Fruit fly (Drosophila melanogaster): Measurements from ENCODE around the gene MICU1.

MICU1 gene

DNA sequence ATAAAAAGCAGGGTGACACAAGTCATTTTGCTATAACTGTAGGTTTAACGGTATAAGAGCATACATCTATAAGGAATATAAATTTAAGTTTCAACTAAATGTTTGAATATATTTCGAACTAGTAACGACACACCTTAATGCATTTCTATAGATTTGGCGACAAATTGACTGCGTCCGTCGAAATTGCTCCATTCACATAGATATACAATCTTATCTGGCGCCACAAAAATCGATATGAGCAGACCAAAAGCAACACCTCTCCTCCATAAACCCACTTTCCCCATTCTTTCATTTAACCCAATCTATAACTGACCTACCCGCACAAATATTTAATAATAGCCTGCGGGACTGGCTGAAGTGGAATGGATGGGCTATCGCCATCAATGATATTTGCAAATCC, 16.6 kb downstream of the MICU1 start (continued):
- TF ChIP-seq CG4318 (GFP tag; optimal IDR thresholded peaks at IDR 0.05) (no peak), CG11762 (GFP tag; optimal IDR thresholded peaks at IDR 0.05; ENCODE audit: insufficient read depth) (no peak), CG10631 (GFP tag; optimal IDR thresholded peaks at IDR 0.05) (no peak), Smox (GFP tag; optimal IDR thresholded peaks at IDR 0.05) (peak; percentile 0), eg (GFP tag; IDR thresholded peaks at IDR 0.05) (no peak), fkh (GFP tag; optimal IDR thresholded peaks at IDR 0.05) (no peak), CG6163 (GFP tag; IDR thresholded peaks at IDR 0.05) (0 out of 3 replicates have a peak, but pooled peaks have one; percentile 34), vri (GFP tag; optimal IDR thresholded peaks at IDR 0.05) (peak; percentile 39), net (GFP tag; optimal IDR thresholded peaks at IDR 0.05) (no peak)

DNA sequence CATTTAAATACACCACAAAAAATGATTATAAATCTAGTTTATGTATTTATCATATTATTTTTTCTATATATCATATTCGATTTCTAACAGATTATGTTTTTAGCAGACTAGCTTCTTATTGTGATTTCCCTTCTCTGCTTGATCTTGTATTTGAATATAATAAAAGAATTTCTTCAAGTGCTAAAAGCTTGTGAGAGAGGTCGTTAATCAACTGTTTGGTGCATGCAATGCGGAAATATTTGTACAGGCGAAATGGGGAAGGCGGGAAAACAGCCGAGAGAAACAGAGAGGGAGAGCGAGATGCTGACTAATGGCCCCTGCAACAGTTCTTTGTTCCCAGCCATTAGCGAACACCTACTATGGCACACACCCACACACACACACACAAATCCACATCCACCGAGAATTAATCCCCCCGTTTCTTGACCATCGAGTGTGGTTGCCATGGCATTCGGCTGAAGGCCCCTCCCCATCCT, 17.6 kb downstream of the MICU1 start:
- peak; percentile 52 for TF ChIP-seq Hr4 (GFP tag; optimal IDR thresholded peaks at IDR 0.05)
- TF ChIP-seq CG4318 (GFP tag; optimal IDR thresholded peaks at IDR 0.05): no peak
- peak; percentile 6 for TF ChIP-seq dac (GFP tag; optimal IDR thresholded peaks at IDR 0.05)
- peak; percentile 51 for TF ChIP-seq CG6792 (GFP tag; optimal IDR thresholded peaks at IDR 0.05)
- peak; percentile 28 for TF ChIP-seq pdm3 (GFP tag; optimal IDR thresholded peaks at IDR 0.05)
- TF ChIP-seq CG6854 (GFP tag; optimal IDR thresholded peaks at IDR 0.05): no peak
- peak; percentile 52 for TF ChIP-seq CG3032 (tag; optimal IDR thresholded peaks at IDR 0.05)
- peak; percentile 63 for TF ChIP-seq Met (GFP tag; optimal IDR thresholded peaks at IDR 0.05)
- peak; percentile 11 for TF ChIP-seq Eip75B (GFP tag; optimal IDR thresholded peaks at IDR 0.05)
- TF ChIP-seq lz (GFP tag; optimal IDR thresholded peaks at IDR 0.05): peak; percentile 2
- TF ChIP-seq salr (GFP tag; optimal IDR thresholded peaks at IDR 0.05): no peak
- TF ChIP-seq Eip93F (GFP tag; optimal IDR thresholded peaks at IDR 0.05): no peak
- TF ChIP-seq Blimp-1 (GFP tag; optimal IDR thresholded peaks at IDR 0.05): peak; percentile 38
- peak; percentile 65 for TF ChIP-seq achi (GFP tag; optimal IDR thresholded peaks at IDR 0.05)
- TF ChIP-seq dsx (GFP tag; optimal IDR thresholded peaks at IDR 0.05; ENCODE audit: poor library complexity, severe bottlenecking): peak; percentile 50
- TF ChIP-seq Lpt (GFP tag; optimal IDR thresholded peaks at IDR 0.05): peak; percentile 49
- TF ChIP-seq net (GFP tag; optimal IDR thresholded peaks at IDR 0.05): peak; percentile 10
- TF ChIP-seq Smox (GFP tag; optimal IDR thresholded peaks at IDR 0.05): peak; percentile 41
- peak; percentile 24 for TF ChIP-seq CG8319 (GFP tag; optimal IDR thresholded peaks at IDR 0.05)
- TF ChIP-seq ss (GFP tag; optimal IDR thresholded peaks at IDR 0.05): peak in 1 of 2 experiments; percentile 19
- peak; percentile 42 for TF ChIP-seq Sox102F (GFP tag; optimal IDR thresholded peaks at IDR 0.05)
- peak; percentile 10 for TF ChIP-seq CG11902 (GFP tag; optimal IDR thresholded peaks at IDR 0.05)
- TF ChIP-seq CG6808 (GFP tag; optimal IDR thresholded peaks at IDR 0.05): peak; percentile 23
- TF ChIP-seq CG9139 (GFP tag; optimal IDR thresholded peaks at IDR 0.05): peak; percentile 17
- TF ChIP-seq esn (GFP tag; optimal IDR thresholded peaks at IDR 0.05): peak; percentile 69
- TF ChIP-seq CG8119 (GFP tag; IDR thresholded peaks at IDR 0.05): peak; percentile 79
- TF ChIP-seq Sox14 (GFP tag; optimal IDR thresholded peaks at IDR 0.05): peak; percentile 84
- peak; percentile 4 for TF ChIP-seq CG11762 (GFP tag; optimal IDR thresholded peaks at IDR 0.05; ENCODE audit: insufficient read depth)
- peak; percentile 36 for TF ChIP-seq CG1621 (tag; optimal IDR thresholded peaks at IDR 0.05)
- peak; percentile 90 for TF ChIP-seq Eip78C (GFP tag)
- peak; percentile 41 for TF ChIP-seq Hr39 (GFP tag; optimal IDR thresholded peaks at IDR 0.05)
- peak; percentile 43 for TF ChIP-seq CG31627 (GFP tag; optimal IDR thresholded peaks at IDR 0.05)
- TF ChIP-seq Sox15 (GFP tag; optimal IDR thresholded peaks at IDR 0.05): no peak
- TF ChIP-seq CG7368 (GFP tag; optimal IDR thresholded peaks at IDR 0.05): peak; percentile 49
- peak; percentile 28 for TF ChIP-seq spab (GFP tag; optimal IDR thresholded peaks at IDR 0.05)
- no peak for TF ChIP-seq Ets21C (GFP tag; optimal IDR thresholded peaks at IDR 0.05)
- TF ChIP-seq CG34406 (GFP tag; optimal IDR thresholded peaks at IDR 0.05): peak; percentile 78
- no peak for TF ChIP-seq fd85E (GFP tag; optimal IDR thresholded peaks at IDR 0.05)
- TF ChIP-seq vri (GFP tag; optimal IDR thresholded peaks at IDR 0.05): no peak
- no peak for TF ChIP-seq CG11294 (GFP tag; IDR thresholded peaks at IDR 0.05)
- peak; percentile 62 for TF ChIP-seq CG3919 (GFP tag; optimal IDR thresholded peaks at IDR 0.05)
- TF ChIP-seq Gug (GFP tag; IDR thresholded peaks at IDR 0.05): peak; percentile 56
- TF ChIP-seq fkh (GFP tag; optimal IDR thresholded peaks at IDR 0.05): no peak
- peak; percentile 83 for TF ChIP-seq eg (GFP tag; IDR thresholded peaks at IDR 0.05)
- peak; percentile 70 for TF ChIP-seq Ets96B (tag; optimal IDR thresholded peaks at IDR 0.05)
- no peak for TF ChIP-seq CG16779 (tag; optimal IDR thresholded peaks at IDR 0.05)
